Worm (Caenorhabditis elegans): ENCODE data around the gene F47D12.7.

The F47D12.7 gene

DNA sequence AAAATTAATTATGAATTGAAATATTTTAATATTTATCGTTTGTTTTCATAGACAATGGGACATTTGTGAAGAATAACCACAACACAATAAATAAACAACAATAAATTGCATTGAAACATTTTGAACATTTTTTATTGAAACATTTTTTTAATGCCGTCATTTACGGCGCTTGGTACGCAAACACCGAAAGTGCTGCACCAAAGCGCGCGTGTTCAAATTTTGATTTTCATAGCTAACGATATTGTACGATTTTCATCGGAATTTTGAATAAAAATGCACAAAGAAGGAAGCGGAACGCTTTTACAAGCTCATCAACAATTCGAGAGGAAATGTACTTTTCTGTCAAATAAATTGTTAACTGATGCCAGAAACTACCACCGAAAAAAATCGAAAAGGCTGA lies 8.0 kb upstream of the F47D12.7 start:
- TF ChIP-seq hmg-4 (GFP tag; optimal IDR thresholded peaks at IDR 0.05) (no peak), B0310.2 (tag; optimal IDR thresholded peaks at IDR 0.05) (no peak), hnd-1 (tag; optimal IDR thresholded peaks at IDR 0.05) (no peak), ceh-36 (tag; optimal IDR thresholded peaks at IDR 0.05) (no peak), ets-7 (tag; optimal IDR thresholded peaks at IDR 0.05) (no peak), flt-1 (GFP tag; IDR thresholded peaks at IDR 0.05) (no peak), aly-1 (tag; optimal IDR thresholded peaks at IDR 0.05) (no peak), hmbx-1 (tag; optimal IDR thresholded peaks at IDR 0.05) (no peak), tbx-37 (GFP tag; conservative IDR thresholded peaks at IDR 0.05) (no peak), scrt-1 (GFP tag; IDR thresholded peaks at IDR 0.05) (no peak), sea-1 (GFP tag; conservative IDR thresholded peaks at IDR 0.05) (no peak), tbx-11 (GFP tag; IDR thresholded peaks at IDR 0.05) (no peak), ama-1 (optimal IDR thresholded peaks at IDR 0.05) (no peak), F13C5.2 (tag; optimal IDR thresholded peaks at IDR 0.05) (no peak), ceh-13 (GFP tag; optimal IDR thresholded peaks at IDR 0.05) (no peak)

ce11 chrIII:6303114-6303647 lies 7.4 kb upstream of the F47D12.7 start, which contains the start of gene F47D12.9:
Gene F47D12.9 (minus strand): TSS chrIII:6303380.
- no peak for TF ChIP-seq ama-1 (optimal IDR thresholded peaks at IDR 0.05)
- no peak for TF ChIP-seq tbx-37 (GFP tag; conservative IDR thresholded peaks at IDR 0.05)
- TF ChIP-seq hmbx-1 (tag; optimal IDR thresholded peaks at IDR 0.05): no peak
- TF ChIP-seq sea-1 (GFP tag; conservative IDR thresholded peaks at IDR 0.05): no peak
- TF ChIP-seq F13C5.2 (tag; optimal IDR thresholded peaks at IDR 0.05): no peak
- no peak for TF ChIP-seq pes-1 (GFP tag; IDR thresholded peaks at IDR 0.05)
- TF ChIP-seq ets-7 (tag; optimal IDR thresholded peaks at IDR 0.05): no peak
- no peak for TF ChIP-seq ceh-36 (tag; optimal IDR thresholded peaks at IDR 0.05)

ce11 chrIII:6300297-6300696 lies 4.5 kb upstream of the F47D12.7 start:
- no peak for TF ChIP-seq sea-1 (GFP tag; conservative IDR thresholded peaks at IDR 0.05)
- TF ChIP-seq tra-4 (tag; optimal IDR thresholded peaks at IDR 0.05): no peak
- no peak for TF ChIP-seq tbx-37 (GFP tag; conservative IDR thresholded peaks at IDR 0.05)
- no peak for TF ChIP-seq hmbx-1 (tag; optimal IDR thresholded peaks at IDR 0.05)
- no peak for TF ChIP-seq aly-1 (tag; optimal IDR thresholded peaks at IDR 0.05)
- no peak for TF ChIP-seq hmg-4 (GFP tag; optimal IDR thresholded peaks at IDR 0.05)
- TF ChIP-seq pes-1 (GFP tag; IDR thresholded peaks at IDR 0.05): no peak
- TF ChIP-seq ceh-36 (tag; optimal IDR thresholded peaks at IDR 0.05): no peak
- no peak for TF ChIP-seq ama-1 (optimal IDR thresholded peaks at IDR 0.05)
- TF ChIP-seq flt-1 (GFP tag; IDR thresholded peaks at IDR 0.05): no peak
- TF ChIP-seq B0310.2 (tag; optimal IDR thresholded peaks at IDR 0.05): no peak
- no peak for TF ChIP-seq tbx-11 (GFP tag; IDR thresholded peaks at IDR 0.05)
- no peak for TF ChIP-seq scrt-1 (GFP tag; IDR thresholded peaks at IDR 0.05)
- TF ChIP-seq hnd-1 (tag; optimal IDR thresholded peaks at IDR 0.05): no peak
- no peak for TF ChIP-seq ceh-13 (GFP tag; optimal IDR thresholded peaks at IDR 0.05)
- TF ChIP-seq ets-7 (tag; optimal IDR thresholded peaks at IDR 0.05): no peak
- no peak for TF ChIP-seq F13C5.2 (tag; optimal IDR thresholded peaks at IDR 0.05)

- TF ChIP-seq scrt-1 (GFP tag; IDR thresholded peaks at IDR 0.05) (no peak), ets-7 (tag; optimal IDR thresholded peaks at IDR 0.05) (no peak)
These were observed 2.3 kb upstream of the F47D12.7 start, which contains the start of gene F47D12.3 for ce11 chrIII:6298131-6298530. Gene F47D12.3 (plus strand): TSS chrIII:6298461.

DNA sequence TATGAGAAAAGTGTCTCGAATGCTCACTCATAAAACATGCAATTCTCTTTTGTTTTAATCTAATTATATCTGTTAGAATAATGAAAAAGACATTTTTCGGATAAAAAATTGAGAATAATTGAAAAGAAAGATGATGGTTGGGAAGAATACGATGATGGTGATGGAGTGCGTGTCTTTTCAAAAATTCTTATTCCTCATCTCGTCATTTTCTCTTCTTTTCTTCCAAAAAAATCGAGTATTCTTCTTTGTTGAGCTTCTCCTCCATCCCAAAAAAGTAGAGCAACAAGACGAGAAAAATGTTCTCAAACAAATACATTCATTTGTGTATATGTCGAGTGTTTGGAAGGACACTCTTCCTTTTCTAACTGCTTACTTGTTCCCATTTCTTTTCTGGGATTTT lies 1.8 kb upstream of the F47D12.7 start:
- TF ChIP-seq tra-4 (tag; optimal IDR thresholded peaks at IDR 0.05) (no peak), tbx-11 (GFP tag; IDR thresholded peaks at IDR 0.05) (no peak), ceh-13 (GFP tag; optimal IDR thresholded peaks at IDR 0.05) (no peak), pes-1 (GFP tag; IDR thresholded peaks at IDR 0.05) (no peak), tbx-37 (GFP tag; conservative IDR thresholded peaks at IDR 0.05) (no peak), scrt-1 (GFP tag; IDR thresholded peaks at IDR 0.05) (no peak), B0310.2 (tag; optimal IDR thresholded peaks at IDR 0.05) (no peak), hmg-4 (GFP tag; optimal IDR thresholded peaks at IDR 0.05) (no peak), aly-1 (tag; optimal IDR thresholded peaks at IDR 0.05) (no peak), ama-1 (optimal IDR thresholded peaks at IDR 0.05) (no peak), hnd-1 (tag; optimal IDR thresholded peaks at IDR 0.05) (no peak), ets-7 (tag; optimal IDR thresholded peaks at IDR 0.05) (no peak), ceh-36 (tag; optimal IDR thresholded peaks at IDR 0.05) (no peak), hmbx-1 (tag; optimal IDR thresholded peaks at IDR 0.05) (no peak), sea-1 (GFP tag; conservative IDR thresholded peaks at IDR 0.05) (no peak), flt-1 (GFP tag; IDR thresholded peaks at IDR 0.05) (no peak), F13C5.2 (tag; optimal IDR thresholded peaks at IDR 0.05) (no peak)

DNA sequence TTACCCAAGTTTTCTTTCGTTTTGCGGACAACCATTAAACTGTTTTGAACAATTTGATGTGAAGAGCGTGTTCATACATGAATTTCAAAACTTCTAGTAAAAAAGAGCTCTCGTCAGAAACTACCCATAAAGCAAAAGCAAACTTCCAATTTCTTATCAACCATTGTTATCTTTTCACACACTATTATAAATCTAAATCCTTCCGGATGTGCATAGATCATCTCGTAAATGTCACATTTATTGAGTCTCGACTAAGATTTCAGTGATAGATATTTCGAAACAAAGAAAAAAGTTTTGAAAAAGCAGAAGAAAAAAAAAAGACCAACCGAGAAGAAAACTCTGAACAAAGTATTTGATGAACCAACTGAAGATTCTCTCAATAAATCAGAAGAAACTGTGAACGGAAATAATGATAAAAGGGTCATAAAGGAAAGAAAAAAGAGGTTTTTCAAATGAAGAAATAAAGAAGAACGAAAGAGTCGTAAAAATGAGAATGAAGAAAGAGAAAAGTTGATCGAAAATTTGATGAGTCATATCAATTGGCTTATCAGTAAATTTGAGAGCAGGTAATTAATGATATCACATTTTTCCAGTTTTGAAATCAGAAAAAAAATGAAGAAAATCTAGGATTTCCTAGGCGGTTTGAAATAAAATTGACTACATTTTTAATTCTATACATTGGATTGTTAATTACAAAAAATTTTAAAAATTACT lies 5.2 kb downstream of the F47D12.7 start:
- no peak for TF ChIP-seq hmbx-1 (tag; optimal IDR thresholded peaks at IDR 0.05)
- TF ChIP-seq F13C5.2 (tag; optimal IDR thresholded peaks at IDR 0.05): no peak
- no peak for TF ChIP-seq hnd-1 (tag; optimal IDR thresholded peaks at IDR 0.05)
- TF ChIP-seq tbx-37 (GFP tag; conservative IDR thresholded peaks at IDR 0.05): no peak
- no peak for TF ChIP-seq B0310.2 (tag; optimal IDR thresholded peaks at IDR 0.05)
- TF ChIP-seq ceh-36 (tag; optimal IDR thresholded peaks at IDR 0.05): no peak
- no peak for TF ChIP-seq pes-1 (GFP tag; IDR thresholded peaks at IDR 0.05)
- no peak for TF ChIP-seq tbx-11 (GFP tag; IDR thresholded peaks at IDR 0.05)
- TF ChIP-seq ets-7 (tag; optimal IDR thresholded peaks at IDR 0.05): no peak
- TF ChIP-seq flt-1 (GFP tag; IDR thresholded peaks at IDR 0.05): no peak

DNA sequence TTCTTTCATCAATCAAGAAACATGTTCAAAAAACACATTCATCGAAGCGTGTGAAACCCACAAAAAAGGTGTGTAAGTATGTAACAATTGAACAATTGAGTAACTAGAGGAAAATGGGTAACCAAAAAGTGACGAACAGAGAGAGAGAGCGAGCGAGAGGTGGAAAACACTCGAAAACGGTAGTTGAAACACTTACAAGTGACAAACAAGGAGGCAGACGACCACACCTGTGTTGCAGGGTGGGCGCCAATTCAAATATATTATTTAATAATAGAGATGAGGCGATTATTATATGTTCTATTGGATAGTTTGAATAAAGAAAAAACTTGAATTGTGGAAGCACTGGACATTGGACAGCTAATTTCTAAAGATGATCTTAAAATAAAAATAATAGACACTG lies 6.5 kb downstream of the F47D12.7 start:
- TF ChIP-seq ceh-13 (GFP tag; optimal IDR thresholded peaks at IDR 0.05) (no peak), tbx-11 (GFP tag; IDR thresholded peaks at IDR 0.05) (no peak), tra-4 (tag; optimal IDR thresholded peaks at IDR 0.05) (no peak), ets-7 (tag; optimal IDR thresholded peaks at IDR 0.05) (no peak), ama-1 (optimal IDR thresholded peaks at IDR 0.05) (no peak), hnd-1 (tag; optimal IDR thresholded peaks at IDR 0.05) (no peak), hmg-4 (GFP tag; optimal IDR thresholded peaks at IDR 0.05) (no peak), B0310.2 (tag; optimal IDR thresholded peaks at IDR 0.05) (no peak), F13C5.2 (tag; optimal IDR thresholded peaks at IDR 0.05) (no peak), hmbx-1 (tag; optimal IDR thresholded peaks at IDR 0.05) (no peak), flt-1 (GFP tag; IDR thresholded peaks at IDR 0.05) (no peak), pes-1 (GFP tag; IDR thresholded peaks at IDR 0.05) (no peak), sea-1 (GFP tag; conservative IDR thresholded peaks at IDR 0.05) (no peak), ceh-36 (tag; optimal IDR thresholded peaks at IDR 0.05) (no peak), tbx-37 (GFP tag; conservative IDR thresholded peaks at IDR 0.05) (no peak), scrt-1 (GFP tag; IDR thresholded peaks at IDR 0.05) (no peak)

All from whole organism, early embryonic.